Worm (Caenorhabditis elegans) whole organism, late embryonic: ENCODE measurements around the gene T28C6.10.

Experiments
- ahr-1 ChIP-seq: sonication (generic microtip); optimal IDR thresholded peaks from 2 replicates; lab custom pipeline; 2016; ENCODE audit warnings: missing genetic modification characterization, missing compliant biosample characterization
- ama-1 ChIP-seq: fragments of 150-350 bp; optimal IDR thresholded peaks from 2 replicates; lab custom pipeline; 2014
- ceh-34 ChIP-seq: sonication (generic microtip); optimal IDR thresholded peaks from 2 replicates; lab custom pipeline; 2016; ENCODE audit warnings: mild to moderate bottlenecking, missing genetic modification characterization, missing compliant biosample characterization
- elt-4 ChIP-seq: sonication (generic microtip); optimal IDR thresholded peaks from 2 replicates; lab custom pipeline; 2016; ENCODE audit warnings: missing genetic modification characterization, missing compliant biosample characterization
- hlh-15 ChIP-seq: sonication (generic microtip); optimal IDR thresholded peaks from 2 replicates; lab custom pipeline; 2016; ENCODE audit warnings: missing genetic modification characterization, missing compliant biosample characterization
- nhr-11 ChIP-seq: fragments of 150-350 bp; optimal IDR thresholded peaks from 2 replicates; lab custom pipeline; 2014; ENCODE audit warnings: missing biosample characterization, missing genetic modification characterization
- pax-1 ChIP-seq: fragments of 150-350 bp; optimal IDR thresholded peaks from 2 replicates; lab custom pipeline; 2014; ENCODE audit warnings: missing biosample characterization, missing genetic modification characterization
- unc-86 ChIP-seq: sonication (generic microtip); optimal IDR thresholded peaks from 2 replicates; lab custom pipeline; 2016; ENCODE audit warnings: missing genetic modification characterization, missing compliant biosample characterization

ce11 chrIV:8825997-8826605 is 8.4 kb downstream of the T28C6.10 start:
- TF ChIP-seq ama-1 (lab: Kevin White, UChicago) = no peak
- no peak for TF ChIP-seq ceh-34
- no peak for TF ChIP-seq elt-4 (tag; lab: Kevin White, UChicago)
- TF ChIP-seq nhr-11 (tag; lab: Kevin White, UChicago) = no peak
- no peak for TF ChIP-seq ahr-1 (tag; lab: Kevin White, UChicago)
- TF ChIP-seq hlh-15 = no peak
- no peak for TF ChIP-seq unc-86 (tag; lab: Kevin White, UChicago)
- TF ChIP-seq pax-1 = no peak
